Worm (Caenorhabditis elegans) whole organism, L4 larva: ENCODE results near the gene ulp-3.

Source experiments
- D1046.2 ChIP-seq: fragments of 200-800 bp; sonication (Bioruptor generic); IDR thresholded peaks from 2 replicates; pipeline ENCODE4 v1.3.6; 2022; ENCODE audit warnings: missing genetic modification characterization, missing compliant biosample characterization
- F10B5.3 ChIP-seq: sonication (generic microtip); optimal IDR thresholded peaks from 2 replicates; lab custom pipeline; 2016; ENCODE audit warnings: mild to moderate bottlenecking, missing genetic modification characterization, missing compliant biosample characterization
- T20F7.1 ChIP-seq: fragments of 200-800 bp; sonication (Bioruptor generic); optimal IDR thresholded peaks from 2 replicates; lab custom pipeline; 2018; ENCODE audit warnings: mild to moderate bottlenecking, missing genetic modification characterization, missing compliant biosample characterization
- Y105C5A.15 ChIP-seq: fragments of 200-800 bp; sonication (Bioruptor generic); IDR thresholded peaks from 2 replicates; pipeline ENCODE4 v1.3.6; 2022; ENCODE audit warnings: missing genetic modification characterization, missing compliant biosample characterization
- Y5F2A.4 ChIP-seq: fragments of 200-800 bp; sonication (Bioruptor generic); optimal IDR thresholded peaks from 2 replicates; lab custom pipeline; 2018; ENCODE audit warnings: mild to moderate bottlenecking, missing genetic modification characterization, missing compliant biosample characterization
- Y75B8A.6 ChIP-seq: fragments of 200-800 bp; sonication (Bioruptor generic); IDR thresholded peaks from 2 replicates; pipeline ENCODE4 v1.3.6; 2022; ENCODE audit warnings: missing genetic modification reagents, missing genetic modification characterization, missing compliant biosample characterization
- ZK546.5 ChIP-seq, 2 experiments: sonication (generic microtip); optimal IDR thresholded peaks; 2 replicates each; lab custom pipeline; 2017; ENCODE audit warnings: missing biosample characterization in 2 of 2, missing genetic modification characterization in 2 of 2
- aly-2 ChIP-seq: sonication (generic microtip); optimal IDR thresholded peaks from 2 replicates; lab custom pipeline; 2018; ENCODE audit warnings: missing biosample characterization, missing genetic modification characterization
- attf-4 ChIP-seq: sonication (generic microtip); optimal IDR thresholded peaks from 3 replicates; lab custom pipeline; 2017; ENCODE audit warnings: missing biosample characterization, missing genetic modification characterization
- ceh-44 ChIP-seq: fragments of 200-800 bp; sonication (Bioruptor generic); IDR thresholded peaks from 2 replicates; pipeline ENCODE4 v1.3.6; 2022; ENCODE audit warnings: missing genetic modification reagents, missing genetic modification characterization, missing compliant biosample characterization
- ces-1 ChIP-seq: fragments of 150-350 bp; sonication (generic microtip); optimal IDR thresholded peaks from 4 replicates; lab custom pipeline; 2014; ENCODE audit warnings: missing biosample characterization, missing genetic modification reagents, missing genetic modification characterization
- ctbp-1 ChIP-seq: fragments of 200-800 bp; sonication (Bioruptor generic); IDR thresholded peaks from 2 replicates; pipeline ENCODE4 v1.3.6; 2022; ENCODE audit warnings: missing genetic modification reagents, missing genetic modification characterization, missing compliant biosample characterization
- daf-12 ChIP-seq: fragments of 150-350 bp; optimal IDR thresholded peaks from 2 replicates; lab custom pipeline; 2014; ENCODE audit warnings: missing biosample characterization, missing genetic modification reagents, missing genetic modification characterization
- daf-16 ChIP-seq, 3 experiments: sonication (generic microtip); optimal IDR thresholded peaks; 2 replicates each; lab custom pipeline; 2016 to 2017; ENCODE audit warnings: missing genetic modification characterization in 3 of 3, missing genetic modification reagents in 3 of 3, mild to moderate bottlenecking in 2 of 3, missing compliant biosample characterization in 2 of 3, missing biosample characterization in 1 of 3, moderate library complexity in 1 of 3
- daf-19 ChIP-seq: fragments of 200-800 bp; sonication (Bioruptor generic); conservative IDR thresholded peaks from 2 replicates; pipeline ENCODE4 v1.3.6; 2022; ENCODE audit warnings: missing genetic modification characterization, missing compliant biosample characterization
- daf-8 ChIP-seq: fragments of 200-800 bp; sonication (Bioruptor generic); IDR thresholded peaks from 2 replicates; pipeline ENCODE4 v1.3.6; 2022; ENCODE audit warnings: missing genetic modification characterization, missing compliant biosample characterization
- dmd-6 ChIP-seq: fragments of 200-800 bp; sonication (Bioruptor generic); IDR thresholded peaks from 2 replicates; pipeline ENCODE4 v1.3.6; 2022; ENCODE audit warnings: missing genetic modification reagents, missing genetic modification characterization, missing compliant biosample characterization
- dpl-1 ChIP-seq: fragments of 150-350 bp; optimal IDR thresholded peaks from 2 replicates; lab custom pipeline; 2014; ENCODE audit warnings: missing biosample characterization, missing genetic modification reagents, missing genetic modification characterization
- dve-1 ChIP-seq: sonication (generic microtip); optimal IDR thresholded peaks from 2 replicates; lab custom pipeline; 2017; ENCODE audit warnings: antibody characterized with exemption, mild to moderate bottlenecking, missing genetic modification characterization, missing compliant biosample characterization; ENCODE audit not compliant: insufficient read depth
- egl-27 ChIP-seq: sonication (generic microtip); optimal IDR thresholded peaks from 3 replicates; lab custom pipeline; 2017; ENCODE audit warnings: missing biosample characterization, missing genetic modification reagents, missing genetic modification characterization
- egl-43 ChIP-seq: fragments of 200-800 bp; sonication (Bioruptor generic); IDR thresholded peaks from 2 replicates; pipeline ENCODE4 v1.3.6; 2022; ENCODE audit warnings: missing genetic modification reagents, missing genetic modification characterization, missing compliant biosample characterization
- fkh-10 ChIP-seq: fragments of 150-350 bp; optimal IDR thresholded peaks from 2 replicates; lab custom pipeline; 2014; ENCODE audit warnings: missing biosample characterization, missing genetic modification reagents, missing genetic modification characterization
- gei-8 ChIP-seq: fragments of 200-800 bp; sonication (Bioruptor generic); optimal IDR thresholded peaks from 2 replicates; lab custom pipeline; 2018; ENCODE audit warnings: mild to moderate bottlenecking, missing genetic modification characterization, missing compliant biosample characterization
- hif-1 ChIP-seq, 2 experiments: sonication (generic microtip); optimal IDR thresholded peaks; 2 replicates each; lab custom pipeline; 2016 to 2017; ENCODE audit warnings: missing compliant biosample characterization in 2 of 2, missing genetic modification characterization in 2 of 2, missing genetic modification reagents in 2 of 2, missing genotype in 2 of 2, mild to moderate bottlenecking in 1 of 2
- hlh-30 ChIP-seq: sonication (generic microtip); optimal IDR thresholded peaks from 2 replicates; lab custom pipeline; 2017; ENCODE audit warnings: antibody characterized with exemption, mild to moderate bottlenecking, missing genetic modification characterization, missing compliant biosample characterization; ENCODE audit not compliant: insufficient read depth
- lin-1 ChIP-seq: fragments of 200-800 bp; sonication (Bioruptor generic); IDR thresholded peaks from 2 replicates; pipeline ENCODE4 v1.3.6; 2022; ENCODE audit warnings: missing genetic modification reagents, missing genetic modification characterization, missing compliant biosample characterization
- lin-13 ChIP-seq: fragments of 150-350 bp; optimal IDR thresholded peaks from 2 replicates; lab custom pipeline; 2014; ENCODE audit warnings: missing biosample characterization, missing genetic modification reagents, missing genetic modification characterization
- lin-15B ChIP-seq: fragments of 150-350 bp; sonication (generic microtip); optimal IDR thresholded peaks from 3 replicates; lab custom pipeline; 2014; ENCODE audit warnings: missing biosample characterization, missing genetic modification characterization
- lin-29 ChIP-seq: fragments of 200-800 bp; sonication (Bioruptor generic); IDR thresholded peaks from 2 replicates; pipeline ENCODE4 v1.3.6; 2022; ENCODE audit warnings: missing genetic modification reagents, missing genetic modification characterization, missing compliant biosample characterization
- lir-3 ChIP-seq: sonication (generic microtip); optimal IDR thresholded peaks from 2 replicates; lab custom pipeline; 2016; ENCODE audit warnings: mild to moderate bottlenecking, missing genetic modification characterization, missing compliant biosample characterization
- lsy-2 ChIP-seq, 2 experiments: fragments of 150-350 bp in 1 of 2; sonication (generic microtip) in 1 of 2; optimal IDR thresholded peaks; 2 replicates each; lab custom pipeline; 2014 to 2017; ENCODE audit warnings: missing biosample characterization in 2 of 2, missing genetic modification characterization in 2 of 2
- mdl-1 ChIP-seq, 2 experiments: fragments of 150-350 bp in 1 of 2; sonication (generic microtip) in 1 of 2; optimal IDR thresholded peaks; 2 replicates each; lab custom pipeline; 2014 to 2017; ENCODE audit warnings: missing biosample characterization in 2 of 2, missing genetic modification characterization in 2 of 2
- mdt-29 ChIP-seq: fragments of 200-800 bp; sonication (Bioruptor generic); IDR thresholded peaks from 2 replicates; pipeline ENCODE4 v1.3.6; 2022; ENCODE audit warnings: missing genetic modification reagents, missing genetic modification characterization, missing compliant biosample characterization
- mep-1 ChIP-seq: fragments of 150-350 bp; sonication (generic microtip); optimal IDR thresholded peaks from 3 replicates; lab custom pipeline; 2014; ENCODE audit warnings: missing biosample characterization, missing genetic modification characterization
- nhr-11 ChIP-seq: fragments of 150-350 bp; optimal IDR thresholded peaks from 2 replicates; lab custom pipeline; 2014; ENCODE audit warnings: missing biosample characterization, missing genetic modification characterization
- nhr-28 ChIP-seq: fragments of 150-350 bp; optimal IDR thresholded peaks from 2 replicates; lab custom pipeline; 2014; ENCODE audit warnings: missing biosample characterization, missing genetic modification characterization
- nhr-6 ChIP-seq: fragments of 150-350 bp; optimal IDR thresholded peaks from 2 replicates; lab custom pipeline; 2014; ENCODE audit warnings: missing biosample characterization, missing genetic modification characterization
- nhr-76 ChIP-seq: fragments of 150-350 bp; optimal IDR thresholded peaks from 2 replicates; lab custom pipeline; 2014; ENCODE audit warnings: missing biosample characterization, missing genetic modification characterization
- nhr-77 ChIP-seq: fragments of 150-350 bp; optimal IDR thresholded peaks from 2 replicates; lab custom pipeline; 2014; ENCODE audit warnings: missing biosample characterization, missing genetic modification characterization
- pha-4 ChIP-seq, 2 experiments: fragments of 150-350 bp in 1 of 2; fragments of 200-800 bp in 1 of 2; sonication (Bioruptor generic) in 1 of 2; IDR thresholded peaks in 1 of 2; optimal IDR thresholded peaks in 1 of 2; 2 replicates each; pipeline versions ENCODE4 v1.3.6 to Lab custom; 2014 to 2022; ENCODE audit warnings: missing genetic modification characterization in 2 of 2, missing genetic modification reagents in 2 of 2, missing biosample characterization in 1 of 2, missing compliant biosample characterization in 1 of 2
- php-3 ChIP-seq: fragments of 200-800 bp; sonication (Bioruptor generic); IDR thresholded peaks from 2 replicates; pipeline ENCODE4 v1.3.6; 2022; ENCODE audit warnings: missing genetic modification reagents, missing genetic modification characterization, missing compliant biosample characterization
- pqm-1 ChIP-seq: sonication (generic microtip); optimal IDR thresholded peaks from 2 replicates; lab custom pipeline; 2017; ENCODE audit warnings: missing biosample characterization, missing genetic modification characterization
- saeg-2 ChIP-seq: fragments of 200-800 bp; sonication (Bioruptor generic); IDR thresholded peaks from 2 replicates; pipeline ENCODE4 v1.3.6; 2022; ENCODE audit warnings: missing genetic modification reagents, missing genetic modification characterization, missing compliant biosample characterization
- skn-1 ChIP-seq: fragments of 150-350 bp; optimal IDR thresholded peaks from 2 replicates; lab custom pipeline; 2014; ENCODE audit warnings: missing biosample characterization, missing genetic modification characterization
- spr-1 ChIP-seq: sonication (generic microtip); optimal IDR thresholded peaks from 2 replicates; lab custom pipeline; 2016; ENCODE audit warnings: mild to moderate bottlenecking, missing genetic modification characterization, missing compliant biosample characterization
- tag-97 ChIP-seq: fragments of 200-800 bp; sonication (Bioruptor generic); IDR thresholded peaks from 2 replicates; pipeline ENCODE4 v1.3.6; 2022; ENCODE audit warnings: missing genetic modification characterization, missing compliant biosample characterization
- unc-39 ChIP-seq: sonication (generic microtip); optimal IDR thresholded peaks from 2 replicates; lab custom pipeline; 2017; ENCODE audit warnings: missing biosample characterization, missing genetic modification characterization
- vab-7 ChIP-seq: fragments of 200-800 bp; sonication (Bioruptor generic); IDR thresholded peaks from 2 replicates; pipeline ENCODE4 v1.3.6; 2022; ENCODE audit warnings: missing genetic modification reagents, missing genetic modification characterization, missing compliant biosample characterization
- zip-2 ChIP-seq: fragments of 150-350 bp; optimal IDR thresholded peaks from 2 replicates; lab custom pipeline; 2014; ENCODE audit warnings: missing biosample characterization, missing genetic modification characterization

ulp-3 gene

ce11 chrIV:1952312-1952711 lies 11.1 kb upstream of the ulp-3 start:
- TF ChIP-seq mdt-29 (GFP tag; lab: Robert Waterston, UW) (no peak), egl-43 (GFP tag; lab: Robert Waterston, UW) (no peak), ctbp-1 (GFP tag; lab: Robert Waterston, UW) (no peak), pha-4 (GFP tag; IDR thresholded peaks at IDR 0.05; lab: Robert Waterston, UW) (no peak), pha-4 (tag; optimal IDR thresholded peaks at IDR 0.05; lab: Kevin White, UChicago) (no peak), lin-15B (tag; lab: Kevin White, UChicago) (no peak), lin-13 (no peak), tag-97 (GFP tag; lab: Robert Waterston, UW) (no peak), Y75B8A.6 (GFP tag; lab: Robert Waterston, UW) (no peak), saeg-2 (GFP tag; lab: Robert Waterston, UW) (no peak), hlh-30 (tag; lab: Kevin White, UChicago) (no peak), ceh-44 (GFP tag; lab: Robert Waterston, UW) (no peak), nhr-28 (no peak), php-3 (GFP tag; lab: Robert Waterston, UW) (no peak), fkh-10 (GFP tag; lab: Kevin White, UChicago) (no peak), pqm-1 (tag; lab: Kevin White, UChicago) (no peak)

ce11 chrIV:1953132-1953629 lies 10.3 kb upstream of the ulp-3 start, which contains the start of gene F52C12.2:
TSS of gene F52C12.2 (plus strand) at chrIV:1953579.
- TF ChIP-seq pqm-1 (tag; lab: Kevin White, UChicago) = no peak
- no peak for TF ChIP-seq attf-4 (tag; lab: Kevin White, UChicago)
- TF ChIP-seq egl-27 (tag; lab: Kevin White, UChicago) = no peak
- TF ChIP-seq pha-4 (GFP tag; IDR thresholded peaks at IDR 0.05; lab: Robert Waterston, UW) = no peak
- no peak for TF ChIP-seq pha-4 (tag; optimal IDR thresholded peaks at IDR 0.05; lab: Kevin White, UChicago)
- no peak for TF ChIP-seq skn-1 (tag; lab: Kevin White, UChicago)
- TF ChIP-seq Y5F2A.4 (GFP tag; lab: Kevin White, UChicago) = no peak
- no peak for TF ChIP-seq lin-1 (GFP tag; lab: Robert Waterston, UW)
- TF ChIP-seq daf-12 (tag; lab: Kevin White, UChicago) = no peak
- TF ChIP-seq nhr-76 (tag; lab: Kevin White, UChicago) = no peak
- no peak for TF ChIP-seq ces-1
- no peak for TF ChIP-seq tag-97 (GFP tag; lab: Robert Waterston, UW)
- no peak for TF ChIP-seq lir-3 (tag; lab: Kevin White, UChicago)
- TF ChIP-seq mdl-1 (tag; optimal IDR thresholded peaks at IDR 0.05; lab: Kevin White, UChicago) = no peak
- no peak for TF ChIP-seq lin-29
- no peak for TF ChIP-seq hif-1 (tag; optimal IDR thresholded peaks at IDR 0.05; lab: Kevin White, UChicago)
- no peak for TF ChIP-seq vab-7
- no peak for TF ChIP-seq gei-8 (GFP tag; lab: Kevin White, UChicago)
- no peak for TF ChIP-seq nhr-77 (tag; lab: Kevin White, UChicago)
- TF ChIP-seq nhr-6 = no peak
- no peak for TF ChIP-seq Y105C5A.15 (GFP tag; lab: Robert Waterston, UW)
- TF ChIP-seq ctbp-1 (GFP tag; lab: Robert Waterston, UW) = no peak
- TF ChIP-seq zip-2 (tag; lab: Kevin White, UChicago) = no peak
- no peak for TF ChIP-seq ZK546.5 (tag; optimal IDR thresholded peaks at IDR 0.05; lab: Kevin White, UChicago)
- no peak for TF ChIP-seq dmd-6 (GFP tag; lab: Robert Waterston, UW)
- peak; percentile 20 for TF ChIP-seq mep-1
- no peak for TF ChIP-seq D1046.2 (GFP tag; lab: Robert Waterston, UW)
- no peak for TF ChIP-seq unc-39 (tag; lab: Kevin White, UChicago)
- no peak for TF ChIP-seq daf-8 (GFP tag; lab: Robert Waterston, UW)
- no peak for TF ChIP-seq spr-1 (tag; lab: Kevin White, UChicago)
- TF ChIP-seq nhr-11 = no peak
- peak; percentile 100 for TF ChIP-seq T20F7.1 (GFP tag; lab: Kevin White, UChicago)
- peak in 1 of 2 experiments; percentile 58 for TF ChIP-seq lsy-2 (tag; optimal IDR thresholded peaks at IDR 0.05; lab: Kevin White, UChicago)
- peak; percentile 82 for TF ChIP-seq dpl-1
- no peak for TF ChIP-seq daf-16 (GFP tag; optimal IDR thresholded peaks at IDR 0.05; lab: Kevin White, UChicago)
- peak; percentile 27 for TF ChIP-seq daf-16 (tag; optimal IDR thresholded peaks at IDR 0.05; lab: Kevin White, UChicago)
- peak; percentile 22 for TF ChIP-seq dve-1
- TF ChIP-seq aly-2 = no peak
- no peak for TF ChIP-seq daf-19
- no peak for TF ChIP-seq F10B5.3 (tag; lab: Kevin White, UChicago)
